Worm (Caenorhabditis elegans) whole organism, L3 larva: ENCODE data around the gene srd-19.

Source experiments
- ama-1 ChIP-seq: fragments of 150-350 bp; optimal IDR thresholded peaks from 2 replicates; lab custom pipeline; 2018
- eor-1 ChIP-seq, 2 experiments: fragments of 150-350 bp; optimal IDR thresholded peaks; 2 replicates each; lab custom pipeline; 2014 to 2018; ENCODE audit warnings: missing biosample characterization in 2 of 2, missing genetic modification characterization in 2 of 2
- fos-1 ChIP-seq: fragments of 150-350 bp; optimal IDR thresholded peaks from 2 replicates; lab custom pipeline; 2014; ENCODE audit warnings: missing biosample characterization, missing genetic modification characterization
- jun-1 ChIP-seq: fragments of 150-350 bp; optimal IDR thresholded peaks from 2 replicates; lab custom pipeline; 2014; ENCODE audit warnings: missing biosample characterization, missing genetic modification reagents, missing genetic modification characterization
- nhr-77 ChIP-seq: fragments of 150-350 bp; optimal IDR thresholded peaks from 2 replicates; lab custom pipeline; 2014; ENCODE audit warnings: missing biosample characterization, missing genetic modification characterization
- pha-4 ChIP-seq: fragments of 150-350 bp; optimal IDR thresholded peaks from 2 replicates; lab custom pipeline; 2014; ENCODE audit warnings: missing biosample characterization, missing genetic modification reagents, missing genetic modification characterization
- skn-1 ChIP-seq: fragments of 150-350 bp; optimal IDR thresholded peaks from 2 replicates; lab custom pipeline; 2014; ENCODE audit warnings: missing biosample characterization, missing genetic modification characterization
- unc-39 ChIP-seq: sonication (generic microtip); optimal IDR thresholded peaks from 4 replicates; lab custom pipeline; 2017; ENCODE audit warnings: missing biosample characterization, missing genetic modification characterization
- unc-62 ChIP-seq: fragments of 150-350 bp; sonication (generic microtip); optimal IDR thresholded peaks from 4 replicates; lab custom pipeline; 2014; ENCODE audit warnings: missing biosample characterization, missing genetic modification reagents, missing genetic modification characterization

ce11 chrV:13415462-13415861 is 13.1 kb downstream of the srd-19 start:
- no peak for TF ChIP-seq jun-1
- no peak for TF ChIP-seq nhr-77
- no peak for TF ChIP-seq ama-1 (lab: Kevin White, UChicago)
- TF ChIP-seq pha-4 (tag; lab: Kevin White, UChicago), result no peak
- no peak for TF ChIP-seq unc-62
- no peak for TF ChIP-seq skn-1
- no peak for TF ChIP-seq fos-1 (tag; lab: Kevin White, UChicago)
- TF ChIP-seq eor-1 (tag; optimal IDR thresholded peaks at IDR 0.05; lab: Kevin White, UChicago), result no peak
- no peak for TF ChIP-seq unc-39 (tag; lab: Kevin White, UChicago)
